2 fruit fly cellular contexts compared by ENCODE assay signal in the genomic region with DNA sequence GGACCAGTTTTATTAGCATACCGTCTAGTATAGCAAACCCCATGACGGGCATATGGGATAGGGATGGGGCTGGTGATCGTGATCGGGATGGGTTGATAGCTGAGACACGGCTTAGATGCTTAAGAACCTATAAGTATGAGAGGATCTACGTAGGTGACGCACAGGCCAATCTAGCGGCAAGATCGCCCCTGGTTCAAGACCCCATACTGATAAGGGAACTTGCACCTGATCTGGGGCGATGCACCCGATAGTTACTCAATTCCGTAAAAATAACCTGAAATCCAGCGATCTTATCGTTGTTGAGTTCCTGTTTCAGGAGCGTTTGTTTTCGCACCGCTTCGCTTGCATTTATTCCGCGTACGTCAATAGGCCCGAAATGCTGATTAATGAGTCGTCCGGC.
TF ChIP-seq lines count a peak whose summit lies in the region.

No protein-coding gene starts in this region.

TF ChIP-seq in whole organism, adult, 20 proteins besides CTCF, POLR2A, EP300 and RAD21:
- peak; percentile 39 for TF ChIP-seq cic (GFP tag; optimal IDR thresholded peaks at IDR 0.05; lab: Kevin White, UChicago)
- TF ChIP-seq kay (GFP tag; lab: Kevin White, UChicago; ENCODE audit: borderline replicate concordance), result peak; percentile 72
- no peak for TF ChIP-seq cnc (optimal IDR thresholded peaks at IDR 0.05; lab: Kevin White, UChicago)

TF ChIP-seq in whole organism, prepupa, 60 proteins besides CTCF, POLR2A, EP300 and RAD21:
- TF ChIP-seq svp (GFP tag; lab: Kevin White, UChicago) (peak; percentile 67), Sox102F (GFP tag; optimal IDR thresholded peaks at IDR 0.05; lab: Kevin White, UChicago) (no peak)
